Worm (Caenorhabditis elegans) whole organism, L3 larva: ENCODE data around the gene R07C12.1.

Source experiments
- ama-1 ChIP-seq: fragments of 150-350 bp; optimal IDR thresholded peaks from 2 replicates; lab custom pipeline; 2018
- lin-39 ChIP-seq: fragments of 150-350 bp; optimal IDR thresholded peaks from 2 replicates; lab custom pipeline; 2018; ENCODE audit warnings: missing biosample characterization, missing genetic modification reagents, missing genetic modification characterization
- nhr-76 ChIP-seq: fragments of 150-350 bp; sonication (generic microtip); optimal IDR thresholded peaks from 5 replicates; lab custom pipeline; 2014; ENCODE audit warnings: missing biosample characterization, missing genetic modification characterization
- nhr-77 ChIP-seq: fragments of 150-350 bp; optimal IDR thresholded peaks from 2 replicates; lab custom pipeline; 2014; ENCODE audit warnings: missing biosample characterization, missing genetic modification characterization
- sea-2 ChIP-seq: fragments of 150-350 bp; sonication (generic microtip); optimal IDR thresholded peaks from 4 replicates; lab custom pipeline; 2014; ENCODE audit warnings: missing biosample characterization, missing genetic modification reagents, missing genetic modification characterization

- no peak for TF ChIP-seq ama-1 (lab: Kevin White, UChicago)
- TF ChIP-seq sea-2 (GFP tag; lab: Kevin White, UChicago): no peak
- TF ChIP-seq nhr-76 (tag; lab: Kevin White, UChicago): no peak
- no peak for TF ChIP-seq lin-39
- TF ChIP-seq nhr-77: no peak
Observed at ce11 chrIV:4114526-4114925, 37.7 kb upstream of the R07C12.1 start, which contains the start of gene F49F1.15.
